Fruit fly (Drosophila melanogaster) whole organism, adult: ENCODE measurements around the gene Mst27D.

ENCODE experiments used
- CG11617 ChIP-seq: fragments of 200-800 bp; sonication (Bioruptor generic); optimal IDR thresholded peaks from 2 replicates; lab custom pipeline; 2017; ENCODE audit warnings: mild to moderate bottlenecking, missing biosample characterization, missing genetic modification reagents, missing genetic modification characterization
- CG12768 ChIP-seq: fragments of 200-800 bp; sonication (Bioruptor generic); optimal IDR thresholded peaks from 2 replicates; lab custom pipeline; 2017; ENCODE audit warnings: missing biosample characterization, missing genetic modification characterization, mild to moderate bottlenecking, moderate library complexity, missing genetic modification reagents
- CG14711 ChIP-seq: fragments of 200-800 bp; sonication (Bioruptor generic); optimal IDR thresholded peaks from 2 replicates; lab custom pipeline; 2018; ENCODE audit warnings: missing biosample characterization, mild to moderate bottlenecking, missing genetic modification characterization, moderate library complexity
- CG1620 ChIP-seq: fragments of 200-800 bp; sonication (Bioruptor generic); optimal IDR thresholded peaks from 2 replicates; lab custom pipeline; 2016; ENCODE audit warnings: missing biosample characterization, missing genetic modification characterization
- CG33017 ChIP-seq: fragments of 200-800 bp; sonication (Bioruptor generic); optimal IDR thresholded peaks from 2 replicates; lab custom pipeline; 2018; ENCODE audit warnings: missing biosample characterization, mild to moderate bottlenecking, missing genetic modification characterization, moderate library complexity
- CG5204 ChIP-seq: fragments of 200-800 bp; sonication (Bioruptor generic); optimal IDR thresholded peaks from 2 replicates; lab custom pipeline; 2016; ENCODE audit warnings: missing biosample characterization, missing genetic modification characterization
- CG7045 ChIP-seq: fragments of 200-800 bp; sonication (Bioruptor generic); optimal IDR thresholded peaks from 2 replicates; lab custom pipeline; 2017; ENCODE audit warnings: missing biosample characterization, mild to moderate bottlenecking, missing genetic modification characterization
- CG7101 ChIP-seq: fragments of 200-800 bp; sonication (Bioruptor generic); optimal IDR thresholded peaks from 2 replicates; lab custom pipeline; 2018; ENCODE audit warnings: missing biosample characterization, mild to moderate bottlenecking, missing genetic modification characterization, moderate library complexity
- Clk ChIP-seq: fragments of 200-800 bp; sonication (Bioruptor generic); optimal IDR thresholded peaks from 2 replicates; lab custom pipeline; 2017; ENCODE audit warnings: missing biosample characterization, missing genetic modification characterization
- Crg-1 ChIP-seq: fragments of 200-800 bp; sonication (Bioruptor generic); optimal IDR thresholded peaks from 2 replicates; lab custom pipeline; 2016; ENCODE audit warnings: missing biosample characterization, missing genetic modification characterization
- Hr96 ChIP-seq: fragments of 200-800 bp; sonication (Bioruptor generic); optimal IDR thresholded peaks from 2 replicates; lab custom pipeline; 2016; ENCODE audit warnings: missing biosample characterization, missing genetic modification characterization
- Mnt ChIP-seq: fragments of 200-800 bp; sonication (Bioruptor generic); optimal IDR thresholded peaks from 2 replicates; lab custom pipeline; 2016; ENCODE audit warnings: missing biosample characterization, mild to moderate bottlenecking, missing genetic modification characterization
- bab1 ChIP-seq: fragments of 200-800 bp; sonication (Bioruptor generic); optimal IDR thresholded peaks from 3 replicates; lab custom pipeline; 2019; ENCODE audit warnings: missing biosample characterization, mild to moderate bottlenecking, missing genetic modification characterization, moderate library complexity
- cic ChIP-seq: fragments of 200-800 bp; sonication (Bioruptor generic); optimal IDR thresholded peaks from 2 replicates; lab custom pipeline; 2017; ENCODE audit warnings: missing biosample characterization, mild to moderate bottlenecking, missing genetic modification characterization, moderate library complexity
- cnc ChIP-seq, 2 experiments: fragments of >200 bp; optimal IDR thresholded peaks; 2 replicates each; lab custom pipeline; 2017
- kay ChIP-seq: fragments of 200-800 bp; sonication (Bioruptor generic); peaks from one replicate; lab custom pipeline; 2016; ENCODE audit warnings: missing biosample characterization, missing genetic modification characterization, borderline replicate concordance
- ovo ChIP-seq: fragments of 200-800 bp; sonication (Bioruptor generic); optimal IDR thresholded peaks from 2 replicates; lab custom pipeline; 2016; ENCODE audit warnings: missing biosample characterization, missing genetic modification characterization
- pad ChIP-seq: fragments of 200-800 bp; sonication (Bioruptor generic); optimal IDR thresholded peaks from 3 replicates; lab custom pipeline; 2017; ENCODE audit warnings: missing biosample characterization, missing genetic modification characterization, mild to moderate bottlenecking, moderate library complexity, missing genetic modification reagents
- tj ChIP-seq: fragments of 200-800 bp; sonication (Bioruptor generic); optimal IDR thresholded peaks from 3 replicates; lab custom pipeline; 2017; ENCODE audit warnings: missing biosample characterization, mild to moderate bottlenecking, missing genetic modification characterization, moderate library complexity
- toe ChIP-seq: fragments of 200-800 bp; sonication (Bioruptor generic); optimal IDR thresholded peaks from 2 replicates; lab custom pipeline; 2016; ENCODE audit warnings: missing biosample characterization, missing genetic modification characterization

Mst27D gene

DNA sequence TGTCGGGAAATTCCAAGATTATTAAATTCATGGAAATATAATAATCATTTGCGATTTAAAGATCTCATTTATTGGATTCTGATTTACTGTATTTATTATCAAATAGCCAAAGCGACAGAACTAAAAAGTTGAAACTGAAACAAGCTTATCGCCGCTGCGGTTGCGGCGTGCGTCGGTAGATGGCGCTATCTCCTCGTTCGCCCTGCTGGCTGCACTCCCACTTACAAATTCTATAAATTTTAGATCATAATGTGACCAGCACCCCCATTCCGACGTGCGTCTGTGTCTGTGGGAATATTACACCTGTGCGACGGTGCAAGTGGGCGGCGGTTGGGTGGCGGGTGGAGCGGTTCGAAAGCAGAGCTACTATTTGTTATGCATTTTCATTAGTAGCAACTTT, 36.7 kb upstream of the Mst27D start:
- no peak for TF ChIP-seq Hr96 (GFP tag; lab: Kevin White, UChicago)
- no peak for TF ChIP-seq cnc (optimal IDR thresholded peaks at IDR 0.05; lab: Kevin White, UChicago)
- no peak for TF ChIP-seq toe (GFP tag; lab: Kevin White, UChicago)
- TF ChIP-seq cic (GFP tag; lab: Kevin White, UChicago) = no peak
- TF ChIP-seq CG1620 (GFP tag; lab: Kevin White, UChicago) = no peak
- no peak for TF ChIP-seq CG33017 (tag; lab: Kevin White, UChicago)
- no peak for TF ChIP-seq ovo
- TF ChIP-seq CG12768 (GFP tag; lab: Kevin White, UChicago) = no peak
- TF ChIP-seq CG14711 (tag; lab: Kevin White, UChicago) = no peak
- TF ChIP-seq CG5204 (GFP tag; lab: Kevin White, UChicago) = no peak
- TF ChIP-seq Clk (GFP tag; lab: Kevin White, UChicago) = no peak
- TF ChIP-seq CG7101 (tag; lab: Kevin White, UChicago) = no peak
- no peak for TF ChIP-seq pad

- TF ChIP-seq CG1620 (GFP tag; lab: Kevin White, UChicago) = no peak
- TF ChIP-seq cnc (optimal IDR thresholded peaks at IDR 0.05; lab: Kevin White, UChicago) = no peak
- no peak for TF ChIP-seq Crg-1 (GFP tag; lab: Kevin White, UChicago)
Measured at dm6 chr2L:7094303-7094702, 33.7 kb upstream of the Mst27D start.

- no peak for TF ChIP-seq CG12768 (GFP tag; lab: Kevin White, UChicago)
- TF ChIP-seq toe (GFP tag; lab: Kevin White, UChicago) = no peak
- TF ChIP-seq Hr96 (GFP tag; lab: Kevin White, UChicago) = no peak
- no peak for TF ChIP-seq kay (GFP tag; lab: Kevin White, UChicago)
- no peak for TF ChIP-seq CG11617
- TF ChIP-seq CG14711 (tag; lab: Kevin White, UChicago) = no peak
- no peak for TF ChIP-seq CG7101 (tag; lab: Kevin White, UChicago)
- no peak for TF ChIP-seq Mnt (GFP tag; lab: Kevin White, UChicago)
- no peak for TF ChIP-seq CG33017 (tag; lab: Kevin White, UChicago)
- TF ChIP-seq cic (GFP tag; lab: Kevin White, UChicago) = no peak
- TF ChIP-seq pad = no peak
- no peak for TF ChIP-seq ovo
- TF ChIP-seq Clk (GFP tag; lab: Kevin White, UChicago) = no peak
- no peak for TF ChIP-seq CG7045 (GFP tag; lab: Kevin White, UChicago)
- TF ChIP-seq tj (GFP tag; lab: Kevin White, UChicago) = no peak
- no peak for TF ChIP-seq CG5204 (GFP tag; lab: Kevin White, UChicago)
- TF ChIP-seq Crg-1 (GFP tag; lab: Kevin White, UChicago) = no peak
Measured at dm6 chr2L:7090922-7091321, 30.3 kb upstream of the Mst27D start.

DNA sequence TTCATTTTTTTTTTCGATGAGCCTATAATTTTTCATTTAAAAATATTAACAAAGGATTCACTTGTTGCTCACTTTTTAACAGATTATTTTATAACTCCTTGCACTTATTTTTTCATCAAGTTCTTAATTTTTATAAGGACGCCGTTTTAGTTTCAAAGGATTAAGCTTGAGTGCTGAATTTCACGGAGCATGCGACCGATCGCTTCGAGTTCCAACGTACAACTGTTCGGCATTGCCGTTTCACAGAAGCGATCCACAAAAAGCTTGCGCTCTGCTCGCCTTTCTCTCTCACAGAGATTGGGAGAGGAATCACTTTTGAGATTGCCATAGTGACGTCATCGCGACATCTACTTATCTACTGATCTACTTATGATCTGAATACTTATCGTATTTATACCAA, 23.8 kb upstream of the Mst27D start, which contains the start of gene Pvf2:
Gene Pvf2, minus strand, starts transcription at position 226 of the 400 bp plus-strand sequence.
- TF ChIP-seq CG14711 (tag; lab: Kevin White, UChicago) (no peak), CG11617 (no peak), ovo (no peak)

DNA sequence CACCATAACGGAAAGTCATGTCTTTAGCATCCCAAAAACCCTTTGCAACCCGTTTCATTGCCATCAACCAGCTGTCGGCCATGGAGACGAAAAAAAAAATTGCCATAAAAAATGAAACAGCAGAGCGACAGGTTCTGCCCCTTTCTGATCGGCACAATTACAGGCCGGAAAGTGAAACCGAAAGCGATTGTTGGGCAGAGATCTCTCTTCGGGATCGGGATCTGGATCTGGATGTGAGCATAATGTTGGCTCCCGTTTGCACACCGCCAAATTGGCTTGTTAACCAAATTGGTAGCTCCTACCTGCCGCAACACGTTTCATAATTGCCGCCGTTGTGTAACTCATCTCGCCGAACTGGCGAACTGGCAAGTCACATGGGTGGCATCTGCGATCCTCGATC, 21.6 kb upstream of the Mst27D start:
- no peak for TF ChIP-seq Clk (GFP tag; lab: Kevin White, UChicago)
- no peak for TF ChIP-seq CG1620 (GFP tag; lab: Kevin White, UChicago)

DNA sequence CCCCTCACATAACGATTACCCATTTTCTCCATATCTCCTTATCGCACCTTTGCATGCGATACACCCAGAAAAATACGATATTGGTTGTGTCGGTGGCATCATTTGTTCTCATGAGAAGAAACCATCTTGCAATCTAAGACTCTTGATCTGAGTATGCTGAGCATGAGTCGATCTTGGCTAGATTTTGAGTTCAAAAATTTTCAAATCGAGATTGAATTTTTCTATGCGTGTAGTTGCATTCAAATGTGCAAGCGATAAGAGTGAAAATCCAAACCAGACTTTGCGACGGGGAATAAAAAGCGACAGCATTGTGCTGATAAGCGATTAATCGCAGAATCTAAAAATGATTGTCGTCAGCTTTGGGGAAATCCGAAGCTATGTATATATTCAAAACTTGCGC, 20.7 kb upstream of the Mst27D start:
- no peak for TF ChIP-seq ovo
- no peak for TF ChIP-seq CG14711 (tag; lab: Kevin White, UChicago)
- TF ChIP-seq CG12768 (GFP tag; lab: Kevin White, UChicago) = no peak
- no peak for TF ChIP-seq tj (GFP tag; lab: Kevin White, UChicago)
- TF ChIP-seq pad = no peak
- no peak for TF ChIP-seq CG33017 (tag; lab: Kevin White, UChicago)
- no peak for TF ChIP-seq CG5204 (GFP tag; lab: Kevin White, UChicago)

DNA sequence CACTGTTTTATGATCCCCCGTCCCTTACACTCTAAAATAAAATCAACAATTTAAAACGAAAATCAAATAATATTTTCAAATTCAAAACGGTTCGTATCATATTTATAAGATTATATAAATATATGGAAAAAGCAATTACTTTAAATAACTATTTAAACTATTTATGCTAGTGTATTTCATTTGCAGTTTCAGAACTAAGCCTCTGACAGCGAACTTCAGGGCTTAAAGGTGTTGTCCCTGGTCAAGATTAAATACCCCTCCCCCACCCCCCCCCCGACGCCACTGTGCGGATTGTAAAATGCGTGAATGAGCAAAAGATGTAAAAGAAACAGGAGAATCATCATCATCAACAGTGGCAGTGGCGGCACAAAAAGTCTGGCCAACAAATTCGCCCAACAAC, 16.2 kb upstream of the Mst27D start:
- TF ChIP-seq CG33017 (tag; lab: Kevin White, UChicago) (no peak), CG11617 (no peak), CG5204 (GFP tag; lab: Kevin White, UChicago) (no peak), toe (GFP tag; lab: Kevin White, UChicago) (no peak), kay (GFP tag; lab: Kevin White, UChicago) (no peak), ovo (no peak), cnc (optimal IDR thresholded peaks at IDR 0.05; lab: Kevin White, UChicago) (no peak), CG7101 (tag; lab: Kevin White, UChicago) (no peak)

DNA sequence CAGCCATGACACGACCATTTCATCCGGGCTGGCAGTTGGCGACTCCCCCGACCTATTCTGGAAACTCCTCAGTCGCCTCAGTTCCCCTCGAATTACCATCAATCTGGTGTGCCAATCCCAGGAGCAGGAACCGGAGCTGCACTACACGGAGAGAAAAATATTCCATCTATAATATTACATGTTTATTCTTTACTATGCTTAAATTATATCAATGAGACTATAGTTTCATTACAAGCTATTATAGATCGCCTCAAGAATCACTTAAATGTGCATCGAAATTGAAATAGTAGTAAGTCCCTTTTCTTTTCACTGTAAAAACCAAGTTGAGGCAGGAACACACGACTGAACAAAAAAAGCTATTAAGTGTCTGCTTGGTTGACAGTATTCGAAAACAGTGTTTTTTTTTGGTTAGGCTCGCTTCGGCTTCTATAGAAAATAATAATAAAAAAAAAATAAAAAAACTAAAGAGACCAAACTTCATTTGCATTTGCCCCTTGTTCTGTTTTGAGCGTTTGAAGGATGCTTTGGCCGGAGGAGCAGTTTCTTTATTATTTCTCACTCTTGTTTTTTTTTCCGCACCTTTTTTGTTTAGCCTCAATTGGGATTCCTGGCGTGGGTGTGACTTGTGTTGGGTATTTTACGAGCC, 15.5 kb upstream of the Mst27D start:
- no peak for TF ChIP-seq kay (GFP tag; lab: Kevin White, UChicago)
- no peak for TF ChIP-seq CG7045 (GFP tag; lab: Kevin White, UChicago)
- TF ChIP-seq cnc (optimal IDR thresholded peaks at IDR 0.05; lab: Kevin White, UChicago) = no peak
- no peak for TF ChIP-seq CG5204 (GFP tag; lab: Kevin White, UChicago)
- TF ChIP-seq Mnt (GFP tag; lab: Kevin White, UChicago) = no peak
- TF ChIP-seq Clk (GFP tag; lab: Kevin White, UChicago) = no peak
- no peak for TF ChIP-seq toe (GFP tag; lab: Kevin White, UChicago)
- no peak for TF ChIP-seq tj (GFP tag; lab: Kevin White, UChicago)
- TF ChIP-seq bab1 (GFP tag; lab: Kevin White, UChicago) = no peak
- TF ChIP-seq CG33017 (tag; lab: Kevin White, UChicago) = no peak
- TF ChIP-seq CG11617 = no peak
- TF ChIP-seq Hr96 (GFP tag; lab: Kevin White, UChicago) = no peak
- TF ChIP-seq ovo = no peak
- no peak for TF ChIP-seq pad
